Worm (Caenorhabditis elegans) whole organism, mixed stage, embryonic: Measurements from ENCODE around the gene srh-1.

Experiments used
- ceh-83 ChIP-seq: fragments of 200-800 bp; sonication (Bioruptor generic); optimal IDR thresholded peaks from 2 replicates; lab custom pipeline; 2018; ENCODE audit warnings: mild to moderate bottlenecking, missing genetic modification characterization, missing compliant biosample characterization
- unc-120 ChIP-seq: sonication (generic microtip); optimal IDR thresholded peaks from 2 replicates; lab custom pipeline; 2017; ENCODE audit warnings: missing genetic modification characterization, missing compliant biosample characterization; ENCODE audit not compliant: poor library complexity, severe bottlenecking

- TF ChIP-seq unc-120 (tag; lab: Kevin White, UChicago) (no peak), ceh-83 (GFP tag; lab: Kevin White, UChicago) (no peak)
Measured at ce11 chrV:11526927-11527491, 41.4 kb downstream of the srh-1 start.
